Fruit fly (Drosophila melanogaster) S2 (cell line): ENCODE data around the gene CG10345.

Source experiments
- CG8478 ChIP-seq: fragments of >200 bp; optimal IDR thresholded peaks from 2 replicates; lab custom pipeline; 2018
- CTCF ChIP-seq, 2 experiments: fragments of >200 bp; optimal IDR thresholded peaks; 2 replicates each; lab custom pipeline; 2018

- TF ChIP-seq CG8478 (lab: Kevin White, UChicago), result no peak
- no peak for TF ChIP-seq CTCF (optimal IDR thresholded peaks at IDR 0.05; lab: Kevin White, UChicago)
Observed at dm6 chr3R:16569338-16569737, 35.3 kb downstream of the CG10345 start.
